Worm (Caenorhabditis elegans) whole organism, late embryonic: Measurements from ENCODE around the gene shn-1.

Experiments used
- K09A11.1 ChIP-seq: sonication (generic microtip); optimal IDR thresholded peaks from 2 replicates; lab custom pipeline; 2017; ENCODE audit warnings: antibody characterized with exemption, mild to moderate bottlenecking, missing genetic modification characterization, missing compliant biosample characterization; ENCODE audit not compliant: insufficient read depth
- ceh-45 ChIP-seq: fragments of 200-800 bp; sonication (Bioruptor generic); IDR thresholded peaks from 2 replicates; pipeline ENCODE4 v1.3.6; 2022; ENCODE audit warnings: missing genetic modification reagents, missing genetic modification characterization, missing compliant biosample characterization
- ceh-9 ChIP-seq: sonication (generic microtip); optimal IDR thresholded peaks from 2 replicates; lab custom pipeline; 2016; ENCODE audit warnings: mild to moderate bottlenecking, missing genetic modification characterization, inconsistent platforms, missing compliant biosample characterization
- dmd-4 ChIP-seq: sonication (generic microtip); optimal IDR thresholded peaks from 2 replicates; lab custom pipeline; 2016; ENCODE audit warnings: borderline replicate concordance, missing genetic modification characterization, missing compliant biosample characterization
- elt-2 ChIP-seq: sonication (generic microtip); optimal IDR thresholded peaks from 2 replicates; lab custom pipeline; 2016; ENCODE audit warnings: missing genetic modification reagents, missing genetic modification characterization, missing compliant biosample characterization
- fkh-10 ChIP-seq: fragments of 150-350 bp; optimal IDR thresholded peaks from 2 replicates; lab custom pipeline; 2014; ENCODE audit warnings: missing biosample characterization, missing genetic modification reagents, missing genetic modification characterization
- hlh-13 ChIP-seq: fragments of 200-800 bp; sonication (Bioruptor generic); optimal IDR thresholded peaks from 2 replicates; lab custom pipeline; 2018; ENCODE audit warnings: mild to moderate bottlenecking, missing genetic modification characterization, missing compliant biosample characterization
- nfya-1 ChIP-seq: sonication (generic microtip); optimal IDR thresholded peaks from 2 replicates; lab custom pipeline; 2017; ENCODE audit warnings: missing genetic modification characterization, mild to moderate bottlenecking, missing compliant biosample characterization, antibody characterized with exemption, moderate library complexity
- odd-2 ChIP-seq: sonication (generic microtip); optimal IDR thresholded peaks from 2 replicates; lab custom pipeline; 2017; ENCODE audit warnings: antibody characterized with exemption, mild to moderate bottlenecking, missing genetic modification characterization, missing compliant biosample characterization
- pag-3 ChIP-seq: sonication (generic microtip); optimal IDR thresholded peaks from 2 replicates; lab custom pipeline; 2016; ENCODE audit warnings: missing compliant biosample characterization, missing genetic modification characterization, borderline replicate concordance
- tbx-2 ChIP-seq: sonication (generic microtip); optimal IDR thresholded peaks from 2 replicates; lab custom pipeline; 2016; ENCODE audit warnings: missing genetic modification characterization, missing compliant biosample characterization
- tbx-7 ChIP-seq: sonication (generic microtip); optimal IDR thresholded peaks from 2 replicates; lab custom pipeline; 2016; ENCODE audit warnings: missing genotype, missing genetic modification characterization, missing compliant biosample characterization
- zip-5 ChIP-seq: sonication (generic microtip); optimal IDR thresholded peaks from 2 replicates; lab custom pipeline; 2016; ENCODE audit warnings: missing genetic modification characterization, missing compliant biosample characterization

- TF ChIP-seq ceh-45 (GFP tag; lab: Robert Waterston, UW): no peak
- no peak for TF ChIP-seq tbx-7 (tag; lab: Kevin White, UChicago)
- TF ChIP-seq K09A11.1 (tag; lab: Kevin White, UChicago): no peak
- TF ChIP-seq dmd-4 (tag; lab: Kevin White, UChicago): no peak
- TF ChIP-seq pag-3: no peak
- TF ChIP-seq elt-2 (tag; lab: Kevin White, UChicago): no peak
- TF ChIP-seq odd-2 (tag; lab: Kevin White, UChicago): no peak
- TF ChIP-seq tbx-2 (tag; lab: Kevin White, UChicago): no peak
- TF ChIP-seq ceh-9 (tag; lab: Kevin White, UChicago): no peak
- TF ChIP-seq hlh-13 (GFP tag; lab: Kevin White, UChicago): no peak
- no peak for TF ChIP-seq fkh-10 (GFP tag; lab: Kevin White, UChicago)
- no peak for TF ChIP-seq nfya-1 (tag; lab: Kevin White, UChicago)
- no peak for TF ChIP-seq zip-5
Measured at ce11 chrII:11344554-11344953, 46.2 kb downstream of the shn-1 start.
